Fruit fly (Drosophila melanogaster): ENCODE measurements around the gene Sgsf.

DNA sequence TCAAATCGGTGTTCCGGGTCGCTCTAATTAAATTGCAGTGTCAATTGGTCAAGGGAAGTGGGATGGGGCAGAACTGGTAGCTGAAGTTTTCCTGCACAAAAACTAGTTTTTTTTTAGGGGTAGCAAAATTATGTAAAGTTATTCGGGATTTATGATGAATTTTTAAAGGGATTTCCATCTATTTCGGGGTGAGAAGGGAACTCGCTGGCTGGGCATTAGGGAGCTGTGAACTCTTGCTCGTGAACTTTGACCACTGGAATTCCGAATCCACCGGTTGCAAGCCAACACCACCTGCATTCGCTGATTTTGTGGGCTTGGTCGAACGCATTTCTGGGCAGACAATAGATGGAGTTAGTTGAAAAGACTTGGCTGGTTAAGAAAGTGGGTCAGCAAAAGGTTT lies 49.6 kb upstream of the Sgsf start:
- no peak for TF ChIP-seq CG8478 (optimal IDR thresholded peaks at IDR 0.05)
- TF ChIP-seq CTCF (optimal IDR thresholded peaks at IDR 0.05) = no peak
